Worm (Caenorhabditis elegans) whole organism, early embryonic: Measurements from ENCODE around the gene Y62H9A.11.

Experiments
- B0310.2 ChIP-seq: sonication (generic microtip); optimal IDR thresholded peaks from 2 replicates; lab custom pipeline; 2016; ENCODE audit warnings: mild to moderate bottlenecking, missing genetic modification characterization, missing compliant biosample characterization
- aly-1 ChIP-seq: sonication (generic microtip); optimal IDR thresholded peaks from 2 replicates; lab custom pipeline; 2016; ENCODE audit warnings: missing genetic modification characterization, missing compliant biosample characterization
- ama-1 ChIP-seq: fragments of 150-350 bp; optimal IDR thresholded peaks from 2 replicates; lab custom pipeline; 2014
- ceh-13 ChIP-seq: fragments of 200-800 bp; sonication (Bioruptor generic); optimal IDR thresholded peaks from 2 replicates; lab custom pipeline; 2018; ENCODE audit warnings: mild to moderate bottlenecking, missing genetic modification characterization, missing compliant biosample characterization
- ceh-36 ChIP-seq: sonication (generic microtip); optimal IDR thresholded peaks from 2 replicates; lab custom pipeline; 2016; ENCODE audit warnings: missing genetic modification characterization, inconsistent platforms, missing compliant biosample characterization
- hmbx-1 ChIP-seq: sonication (generic microtip); optimal IDR thresholded peaks from 2 replicates; lab custom pipeline; 2016; ENCODE audit warnings: mild to moderate bottlenecking, missing genetic modification characterization, missing compliant biosample characterization
- tbx-37 ChIP-seq: fragments of 200-800 bp; sonication (Bioruptor generic); conservative IDR thresholded peaks from 2 replicates; pipeline ENCODE4 v1.3.6; 2022; ENCODE audit warnings: missing genetic modification reagents, missing genetic modification characterization, missing compliant biosample characterization

- no peak for TF ChIP-seq ama-1 (lab: Kevin White, UChicago)
- no peak for TF ChIP-seq ceh-13 (GFP tag; lab: Kevin White, UChicago)
- TF ChIP-seq hmbx-1 (tag; lab: Kevin White, UChicago): no peak
- TF ChIP-seq B0310.2 (tag; lab: Kevin White, UChicago): no peak
- TF ChIP-seq tbx-37: no peak
- no peak for TF ChIP-seq ceh-36 (tag; lab: Kevin White, UChicago)
- no peak for TF ChIP-seq aly-1 (tag; lab: Kevin White, UChicago)
Observed at ce11 chrX:11908226-11908625, 1.1 kb upstream of the Y62H9A.11 start.
